Worm (Caenorhabditis elegans) whole organism, L4 larva: ENCODE measurements around the gene B0244.4.
A peak's percentile ranks its signal among the peaks of the same experiment; 100 is the strongest.

Experiments used
- R02D3.7 ChIP-seq: fragments of 150-350 bp; sonication (generic microtip); optimal IDR thresholded peaks from 3 replicates; lab custom pipeline; 2014; ENCODE audit warnings: missing biosample characterization, missing genetic modification characterization
- Y48G9A.11 ChIP-seq: fragments of 200-800 bp; sonication (Bioruptor generic); IDR thresholded peaks from 2 replicates; pipeline ENCODE4 v1.3.6; 2022; ENCODE audit warnings: missing genetic modification reagents, missing genetic modification characterization, missing compliant biosample characterization
- ZK337.2 ChIP-seq: fragments of 200-800 bp; sonication (Bioruptor generic); IDR thresholded peaks from 2 replicates; pipeline ENCODE4 v1.3.6; 2022; ENCODE audit warnings: missing genetic modification reagents, missing genetic modification characterization, missing compliant biosample characterization
- ZK546.5 ChIP-seq, 2 experiments: sonication (generic microtip); optimal IDR thresholded peaks; 2 replicates each; lab custom pipeline; 2017; ENCODE audit warnings: missing biosample characterization in 2 of 2, missing genetic modification characterization in 2 of 2
- aly-2 ChIP-seq: sonication (generic microtip); optimal IDR thresholded peaks from 2 replicates; lab custom pipeline; 2018; ENCODE audit warnings: missing biosample characterization, missing genetic modification characterization
- ceh-20 ChIP-seq: fragments of 200-800 bp; sonication (Bioruptor generic); IDR thresholded peaks from 2 replicates; pipeline ENCODE4 v1.3.6; 2022; ENCODE audit warnings: missing genetic modification reagents, missing genetic modification characterization, missing compliant biosample characterization
- ceh-44 ChIP-seq: fragments of 200-800 bp; sonication (Bioruptor generic); IDR thresholded peaks from 2 replicates; pipeline ENCODE4 v1.3.6; 2022; ENCODE audit warnings: missing genetic modification reagents, missing genetic modification characterization, missing compliant biosample characterization
- ceh-62 ChIP-seq: sonication (generic microtip); optimal IDR thresholded peaks from 2 replicates; lab custom pipeline; 2017; ENCODE audit warnings: missing biosample characterization, missing genetic modification characterization
- ceh-82 ChIP-seq: sonication (generic microtip); optimal IDR thresholded peaks from 2 replicates; lab custom pipeline; 2017; ENCODE audit warnings: missing biosample characterization, missing genetic modification characterization
- daf-19 ChIP-seq: fragments of 200-800 bp; sonication (Bioruptor generic); conservative IDR thresholded peaks from 2 replicates; pipeline ENCODE4 v1.3.6; 2022; ENCODE audit warnings: missing genetic modification characterization, missing compliant biosample characterization
- daf-8 ChIP-seq: fragments of 200-800 bp; sonication (Bioruptor generic); IDR thresholded peaks from 2 replicates; pipeline ENCODE4 v1.3.6; 2022; ENCODE audit warnings: missing genetic modification characterization, missing compliant biosample characterization
- dmd-8 ChIP-seq: fragments of 200-800 bp; sonication (Bioruptor generic); IDR thresholded peaks from 2 replicates; pipeline ENCODE4 v1.3.6; 2022; ENCODE audit warnings: missing genetic modification characterization, missing compliant biosample characterization
- dmd-9 ChIP-seq: fragments of 200-800 bp; sonication (Bioruptor generic); IDR thresholded peaks from 2 replicates; pipeline ENCODE4 v1.3.6; 2022; ENCODE audit warnings: missing genetic modification reagents, missing genetic modification characterization, missing compliant biosample characterization
- dve-1 ChIP-seq: sonication (generic microtip); optimal IDR thresholded peaks from 2 replicates; lab custom pipeline; 2017; ENCODE audit warnings: antibody characterized with exemption, mild to moderate bottlenecking, missing genetic modification characterization, missing compliant biosample characterization; ENCODE audit not compliant: insufficient read depth
- egl-43 ChIP-seq: fragments of 200-800 bp; sonication (Bioruptor generic); IDR thresholded peaks from 2 replicates; pipeline ENCODE4 v1.3.6; 2022; ENCODE audit warnings: missing genetic modification reagents, missing genetic modification characterization, missing compliant biosample characterization
- fkh-10 ChIP-seq: fragments of 150-350 bp; optimal IDR thresholded peaks from 2 replicates; lab custom pipeline; 2014; ENCODE audit warnings: missing biosample characterization, missing genetic modification reagents, missing genetic modification characterization
- hlh-11 ChIP-seq: fragments of 200-800 bp; sonication (Bioruptor generic); optimal IDR thresholded peaks from 2 replicates; lab custom pipeline; 2018; ENCODE audit warnings: mild to moderate bottlenecking, missing genetic modification characterization, missing compliant biosample characterization
- hlh-30 ChIP-seq: sonication (generic microtip); optimal IDR thresholded peaks from 2 replicates; lab custom pipeline; 2017; ENCODE audit warnings: antibody characterized with exemption, mild to moderate bottlenecking, missing genetic modification characterization, missing compliant biosample characterization; ENCODE audit not compliant: insufficient read depth
- hmg-1.1 ChIP-seq: fragments of 200-800 bp; sonication (Bioruptor generic); IDR thresholded peaks from 2 replicates; pipeline ENCODE4 v1.3.6; 2022; ENCODE audit warnings: missing genetic modification reagents, missing genetic modification characterization, missing compliant biosample characterization
- jun-1 ChIP-seq: fragments of 150-350 bp; optimal IDR thresholded peaks from 2 replicates; lab custom pipeline; 2014; ENCODE audit warnings: missing biosample characterization, missing genetic modification reagents, missing genetic modification characterization
- lin-38 ChIP-seq: fragments of 200-800 bp; sonication (Bioruptor generic); IDR thresholded peaks from 2 replicates; pipeline ENCODE4 v1.3.6; 2022; ENCODE audit warnings: missing genetic modification reagents, missing genetic modification characterization, missing compliant biosample characterization
- lsy-2 ChIP-seq, 2 experiments: fragments of 150-350 bp in 1 of 2; sonication (generic microtip) in 1 of 2; optimal IDR thresholded peaks; 2 replicates each; lab custom pipeline; 2014 to 2017; ENCODE audit warnings: missing biosample characterization in 2 of 2, missing genetic modification characterization in 2 of 2
- mes-2 ChIP-seq: sonication (generic microtip); optimal IDR thresholded peaks from 2 replicates; lab custom pipeline; 2016; ENCODE audit warnings: missing genotype, mild to moderate bottlenecking, missing genetic modification characterization, missing compliant biosample characterization; ENCODE audit not compliant: poor library complexity, severe bottlenecking
- mxl-2 ChIP-seq: fragments of 200-800 bp; sonication (Bioruptor generic); conservative IDR thresholded peaks from 2 replicates; pipeline ENCODE4 v1.3.6; 2022; ENCODE audit warnings: missing genetic modification reagents, missing genetic modification characterization, missing compliant biosample characterization
- mxl-3 ChIP-seq: fragments of 200-800 bp; sonication (Bioruptor generic); optimal IDR thresholded peaks from 2 replicates; lab custom pipeline; 2018; ENCODE audit warnings: mild to moderate bottlenecking, missing genetic modification characterization, missing compliant biosample characterization
- nhr-10 ChIP-seq: fragments of 150-350 bp; optimal IDR thresholded peaks from 2 replicates; lab custom pipeline; 2014; ENCODE audit warnings: missing biosample characterization, missing genetic modification characterization
- nhr-102 ChIP-seq: sonication (generic microtip); optimal IDR thresholded peaks from 2 replicates; lab custom pipeline; 2016; ENCODE audit warnings: mild to moderate bottlenecking, missing genetic modification characterization, moderate library complexity, missing compliant biosample characterization
- nhr-111 ChIP-seq: fragments of 200-800 bp; sonication (Bioruptor generic); optimal IDR thresholded peaks from 2 replicates; lab custom pipeline; 2018; ENCODE audit warnings: mild to moderate bottlenecking, missing genetic modification characterization, missing compliant biosample characterization
- nhr-28 ChIP-seq: fragments of 150-350 bp; optimal IDR thresholded peaks from 2 replicates; lab custom pipeline; 2014; ENCODE audit warnings: missing biosample characterization, missing genetic modification characterization
- nhr-41 ChIP-seq: fragments of 200-800 bp; sonication (Bioruptor generic); IDR thresholded peaks from 2 replicates; pipeline ENCODE4 v1.3.6; 2022; ENCODE audit warnings: missing genetic modification reagents, missing genetic modification characterization, missing compliant biosample characterization
- nhr-48 ChIP-seq: sonication (generic microtip); optimal IDR thresholded peaks from 2 replicates; lab custom pipeline; 2016; ENCODE audit warnings: mild to moderate bottlenecking, missing genetic modification characterization, missing compliant biosample characterization
- pha-4 ChIP-seq, 2 experiments: fragments of 150-350 bp in 1 of 2; fragments of 200-800 bp in 1 of 2; sonication (Bioruptor generic) in 1 of 2; IDR thresholded peaks in 1 of 2; optimal IDR thresholded peaks in 1 of 2; 2 replicates each; pipeline versions ENCODE4 v1.3.6 to Lab custom; 2014 to 2022; ENCODE audit warnings: missing genetic modification characterization in 2 of 2, missing genetic modification reagents in 2 of 2, missing biosample characterization in 1 of 2, missing compliant biosample characterization in 1 of 2
- php-3 ChIP-seq: fragments of 200-800 bp; sonication (Bioruptor generic); IDR thresholded peaks from 2 replicates; pipeline ENCODE4 v1.3.6; 2022; ENCODE audit warnings: missing genetic modification reagents, missing genetic modification characterization, missing compliant biosample characterization
- rbr-2 ChIP-seq: sonication (generic microtip); optimal IDR thresholded peaks from 2 replicates; lab custom pipeline; 2016; ENCODE audit warnings: missing genotype, missing genetic modification characterization, missing compliant biosample characterization
- saeg-2 ChIP-seq: fragments of 200-800 bp; sonication (Bioruptor generic); IDR thresholded peaks from 2 replicates; pipeline ENCODE4 v1.3.6; 2022; ENCODE audit warnings: missing genetic modification reagents, missing genetic modification characterization, missing compliant biosample characterization
- sdz-12 ChIP-seq: fragments of 200-800 bp; sonication (Bioruptor generic); optimal IDR thresholded peaks from 2 replicates; lab custom pipeline; 2018; ENCODE audit warnings: mild to moderate bottlenecking, missing genetic modification characterization, missing compliant biosample characterization
- set-16 ChIP-seq: fragments of 200-800 bp; sonication (Bioruptor generic); IDR thresholded peaks from 2 replicates; pipeline ENCODE4 v1.3.6; 2022; ENCODE audit warnings: missing genetic modification reagents, missing genetic modification characterization, missing compliant biosample characterization
- skn-1 ChIP-seq: fragments of 150-350 bp; optimal IDR thresholded peaks from 2 replicates; lab custom pipeline; 2014; ENCODE audit warnings: missing biosample characterization, missing genetic modification characterization
- snpc-1.2 ChIP-seq: fragments of 200-800 bp; sonication (Bioruptor generic); IDR thresholded peaks from 2 replicates; pipeline ENCODE4 v1.3.6; 2022; ENCODE audit warnings: missing genetic modification reagents, missing genetic modification characterization, missing compliant biosample characterization
- spr-1 ChIP-seq: sonication (generic microtip); optimal IDR thresholded peaks from 2 replicates; lab custom pipeline; 2016; ENCODE audit warnings: mild to moderate bottlenecking, missing genetic modification characterization, missing compliant biosample characterization
- spr-3 ChIP-seq: fragments of 200-800 bp; sonication (Bioruptor generic); optimal IDR thresholded peaks from 2 replicates; lab custom pipeline; 2018; ENCODE audit warnings: mild to moderate bottlenecking, missing genetic modification characterization, missing compliant biosample characterization
- tra-1 ChIP-seq: fragments of 200-800 bp; sonication (Bioruptor generic); IDR thresholded peaks from 2 replicates; pipeline ENCODE4 v1.3.6; 2022; ENCODE audit warnings: missing genetic modification reagents, missing genetic modification characterization, missing compliant biosample characterization
- unc-130 ChIP-seq: sonication (generic microtip); optimal IDR thresholded peaks from 2 replicates; lab custom pipeline; 2016; ENCODE audit warnings: missing genetic modification reagents, missing genetic modification characterization, missing compliant biosample characterization
- unc-39 ChIP-seq: sonication (generic microtip); optimal IDR thresholded peaks from 2 replicates; lab custom pipeline; 2017; ENCODE audit warnings: missing biosample characterization, missing genetic modification characterization
- unc-62 ChIP-seq, 3 experiments: fragments of 150-350 bp in 1 of 3; sonication (generic microtip); optimal IDR thresholded peaks in 2 of 3; peaks in 1 of 3; 1 replicate in 1 of 3; 2 replicates in 2 of 3; lab custom pipeline; 2014 to 2017; ENCODE audit warnings: missing biosample characterization in 3 of 3, missing genetic modification characterization in 3 of 3, missing genetic modification reagents in 3 of 3, missing genotype in 1 of 3
- vab-7 ChIP-seq: fragments of 200-800 bp; sonication (Bioruptor generic); IDR thresholded peaks from 2 replicates; pipeline ENCODE4 v1.3.6; 2022; ENCODE audit warnings: missing genetic modification reagents, missing genetic modification characterization, missing compliant biosample characterization
- zfp-2 ChIP-seq: sonication (generic microtip); optimal IDR thresholded peaks from 2 replicates; lab custom pipeline; 2016; ENCODE audit warnings: mild to moderate bottlenecking, missing genetic modification characterization, missing compliant biosample characterization
- zfp-3 ChIP-seq: fragments of 200-800 bp; sonication (Bioruptor generic); conservative IDR thresholded peaks from 2 replicates; pipeline ENCODE4 v1.3.6; 2022; ENCODE audit warnings: missing genetic modification reagents, missing genetic modification characterization, missing compliant biosample characterization
- zip-11 ChIP-seq: fragments of 200-800 bp; sonication (Bioruptor generic); IDR thresholded peaks from 2 replicates; pipeline ENCODE4 v1.3.6; 2022; ENCODE audit warnings: missing genetic modification characterization, missing compliant biosample characterization
- ztf-11 ChIP-seq: fragments of 150-350 bp; optimal IDR thresholded peaks from 2 replicates; lab custom pipeline; 2014; ENCODE audit warnings: missing biosample characterization, missing genetic modification characterization

The B0244.4 gene

ce11 chrIII:5761886-5762285, 14.6 kb downstream of the B0244.4 start (continued):
- TF ChIP-seq set-16 (GFP tag; lab: Robert Waterston, UW) (no peak), snpc-1.2 (GFP tag; lab: Robert Waterston, UW) (peak; percentile 76), zfp-3 (GFP tag; lab: Robert Waterston, UW) (no peak), hmg-1.1 (GFP tag; lab: Robert Waterston, UW) (peak; percentile 50; the same call in 1 of the 2 replicates), daf-19 (GFP tag; lab: Robert Waterston, UW) (0 out of 2 replicates have a peak, but pooled peaks have one; percentile 8), php-3 (GFP tag; lab: Robert Waterston, UW) (no peak), R02D3.7 (tag; lab: Kevin White, UChicago) (no peak), mxl-3 (GFP tag; lab: Kevin White, UChicago) (peak; percentile 50), Y48G9A.11 (GFP tag; lab: Robert Waterston, UW) (peak; percentile 73; the same call in 1 of the 2 replicates), ZK337.2 (GFP tag; lab: Robert Waterston, UW) (no peak), zfp-2 (tag; lab: Kevin White, UChicago) (no peak), nhr-28 (tag; lab: Kevin White, UChicago) (no peak), lin-38 (GFP tag; lab: Robert Waterston, UW) (peak; percentile 71), unc-62 (GFP tag; optimal IDR thresholded peaks at IDR 0.05 in 1 of 2; lab: Kevin White, UChicago) (peak in 1 of 2 experiments; percentile 67), unc-62 (tag; optimal IDR thresholded peaks at IDR 0.05; lab: Kevin White, UChicago) (no peak), rbr-2 (tag; lab: Kevin White, UChicago) (no peak), daf-8 (GFP tag; lab: Robert Waterston, UW) (no peak), mxl-2 (0 out of 2 replicates have a peak, but pooled peaks have one; percentile 23), dmd-9 (GFP tag; lab: Robert Waterston, UW) (0 out of 2 replicates have a peak, but pooled peaks have one; percentile 14), nhr-10 (no peak), vab-7 (GFP tag; lab: Robert Waterston, UW) (peak; percentile 62), unc-130 (GFP tag; lab: Kevin White, UChicago) (peak; percentile 50), unc-39 (tag; lab: Kevin White, UChicago) (no peak), ceh-44 (GFP tag; lab: Robert Waterston, UW) (no peak), dve-1 (peak; percentile 12), sdz-12 (GFP tag; lab: Kevin White, UChicago) (no peak), ztf-11 (no peak), nhr-111 (GFP tag; lab: Kevin White, UChicago) (no peak), pha-4 (GFP tag; IDR thresholded peaks at IDR 0.05; lab: Robert Waterston, UW) (peak; percentile 65), pha-4 (tag; optimal IDR thresholded peaks at IDR 0.05; lab: Kevin White, UChicago) (no peak), zip-11 (no peak), spr-3 (GFP tag; lab: Kevin White, UChicago) (no peak), ceh-62 (tag; lab: Kevin White, UChicago) (no peak), nhr-48 (no peak), nhr-102 (tag; lab: Kevin White, UChicago) (peak; percentile 6), fkh-10 (GFP tag; lab: Kevin White, UChicago) (no peak), ZK546.5 (tag; optimal IDR thresholded peaks at IDR 0.05; lab: Kevin White, UChicago) (no peak), mes-2 (tag; lab: Kevin White, UChicago) (peak; percentile 17), saeg-2 (GFP tag; lab: Robert Waterston, UW) (no peak), hlh-30 (tag; lab: Kevin White, UChicago) (peak; percentile 47), skn-1 (tag; lab: Kevin White, UChicago) (no peak), lsy-2 (tag; optimal IDR thresholded peaks at IDR 0.05; lab: Kevin White, UChicago) (peak in 1 of 2 experiments; percentile 20), aly-2 (no peak), egl-43 (GFP tag; lab: Robert Waterston, UW) (peak; percentile 88), hlh-11 (tag; lab: Kevin White, UChicago) (no peak), dmd-8 (GFP tag; lab: Robert Waterston, UW) (0 out of 2 replicates have a peak, but pooled peaks have one; percentile 65), ceh-20 (GFP tag; lab: Robert Waterston, UW) (no peak), jun-1 (tag; lab: Kevin White, UChicago) (no peak), ceh-82 (tag; lab: Kevin White, UChicago) (no peak), spr-1 (peak; percentile 11), tra-1 (GFP tag; lab: Robert Waterston, UW) (peak; percentile 50), nhr-41 (no peak)
